Worm (Caenorhabditis elegans) whole organism, L2 larva: ENCODE results near the gene lips-5.
A peak's percentile ranks its signal among the peaks of the same experiment; 100 is the strongest.

ENCODE experiments used
- C34F6.9 ChIP-seq: fragments of 150-350 bp; optimal IDR thresholded peaks from 2 replicates; lab custom pipeline; 2014; ENCODE audit warnings: missing biosample characterization, missing genetic modification characterization
- F13H6.1 ChIP-seq: sonication (generic microtip); optimal IDR thresholded peaks from 2 replicates; lab custom pipeline; 2016; ENCODE audit warnings: missing genetic modification characterization, missing compliant biosample characterization
- R02D3.7 ChIP-seq: fragments of 150-350 bp; optimal IDR thresholded peaks from 2 replicates; lab custom pipeline; 2014; ENCODE audit warnings: missing biosample characterization, missing genetic modification characterization
- alr-1 ChIP-seq: fragments of 150-350 bp; optimal IDR thresholded peaks from 2 replicates; lab custom pipeline; 2014; ENCODE audit warnings: missing biosample characterization, missing genetic modification characterization
- aly-2 ChIP-seq: fragments of 150-350 bp; optimal IDR thresholded peaks from 2 replicates; lab custom pipeline; 2014; ENCODE audit warnings: missing biosample characterization, missing genetic modification characterization
- ceh-82 ChIP-seq: fragments of 150-350 bp; optimal IDR thresholded peaks from 2 replicates; lab custom pipeline; 2014; ENCODE audit warnings: missing biosample characterization, missing genetic modification characterization
- crh-2 ChIP-seq: sonication (generic microtip); optimal IDR thresholded peaks from 2 replicates; lab custom pipeline; 2017; ENCODE audit warnings: missing biosample characterization, missing genetic modification characterization
- egl-27 ChIP-seq: sonication (generic microtip); optimal IDR thresholded peaks from 3 replicates; lab custom pipeline; 2017; ENCODE audit warnings: missing biosample characterization, missing genetic modification reagents, missing genetic modification characterization
- elt-1 ChIP-seq: fragments of 150-350 bp; optimal IDR thresholded peaks from 2 replicates; lab custom pipeline; 2014; ENCODE audit warnings: missing biosample characterization, missing genetic modification characterization
- elt-3 ChIP-seq: sonication (generic microtip); optimal IDR thresholded peaks from 2 replicates; lab custom pipeline; 2017; ENCODE audit warnings: missing biosample characterization, missing genetic modification characterization
- fos-1 ChIP-seq: fragments of 150-350 bp; optimal IDR thresholded peaks from 2 replicates; lab custom pipeline; 2014; ENCODE audit warnings: missing biosample characterization, missing genetic modification characterization
- lin-11 ChIP-seq: fragments of 150-350 bp; sonication (generic microtip); optimal IDR thresholded peaks from 2 replicates; lab custom pipeline; 2014; ENCODE audit warnings: missing biosample characterization, missing genetic modification characterization, inconsistent platforms, mixed read lengths
- lsy-2 ChIP-seq, 2 experiments: fragments of 150-350 bp in 1 of 2; sonication (generic microtip) in 1 of 2; optimal IDR thresholded peaks; 2 replicates each; lab custom pipeline; 2014 to 2017; ENCODE audit warnings: missing biosample characterization in 2 of 2, missing genetic modification characterization in 2 of 2
- mbf-1 ChIP-seq: sonication (generic microtip); optimal IDR thresholded peaks from 2 replicates; lab custom pipeline; 2017; ENCODE audit warnings: missing biosample characterization, missing genetic modification characterization
- mdl-1 ChIP-seq, 2 experiments: fragments of 150-350 bp in 1 of 2; sonication (generic microtip) in 1 of 2; optimal IDR thresholded peaks; 2 replicates each; lab custom pipeline; 2017; ENCODE audit warnings: missing biosample characterization in 2 of 2, missing genetic modification characterization in 2 of 2
- nhr-10 ChIP-seq: sonication (generic microtip); optimal IDR thresholded peaks from 2 replicates; lab custom pipeline; 2017; ENCODE audit warnings: missing biosample characterization, missing genetic modification characterization
- nhr-11 ChIP-seq: fragments of 150-350 bp; optimal IDR thresholded peaks from 2 replicates; lab custom pipeline; 2014; ENCODE audit warnings: missing biosample characterization, missing genetic modification characterization
- nhr-129 ChIP-seq: fragments of 150-350 bp; optimal IDR thresholded peaks from 2 replicates; lab custom pipeline; 2014; ENCODE audit warnings: missing biosample characterization, missing genetic modification characterization
- nhr-21 ChIP-seq: fragments of 150-350 bp; optimal IDR thresholded peaks from 2 replicates; lab custom pipeline; 2014; ENCODE audit warnings: missing biosample characterization, missing genetic modification characterization
- nhr-25 ChIP-seq: fragments of 150-350 bp; sonication (generic microtip); optimal IDR thresholded peaks from 3 replicates; lab custom pipeline; 2014; ENCODE audit warnings: missing biosample characterization, missing genetic modification characterization
- nhr-6 ChIP-seq: fragments of 150-350 bp; optimal IDR thresholded peaks from 2 replicates; lab custom pipeline; 2014; ENCODE audit warnings: missing biosample characterization, missing genetic modification characterization
- nhr-77 ChIP-seq: fragments of 150-350 bp; optimal IDR thresholded peaks from 2 replicates; lab custom pipeline; 2014; ENCODE audit warnings: missing biosample characterization, missing genetic modification characterization
- sem-4 ChIP-seq: fragments of 150-350 bp; optimal IDR thresholded peaks from 2 replicates; lab custom pipeline; 2014; ENCODE audit warnings: missing biosample characterization, missing genetic modification reagents, missing genetic modification characterization
- sma-3 ChIP-seq: sonication (generic microtip); optimal IDR thresholded peaks from 2 replicates; lab custom pipeline; 2016; ENCODE audit warnings: missing genetic modification reagents, missing genetic modification characterization, missing compliant biosample characterization
- sma-9 ChIP-seq, 2 experiments: fragments of 150-350 bp in 1 of 2; sonication (generic microtip) in 1 of 2; optimal IDR thresholded peaks; 2 replicates each; lab custom pipeline; 2014 to 2016; ENCODE audit warnings: missing genetic modification characterization in 2 of 2, mild to moderate bottlenecking in 1 of 2, missing biosample characterization in 1 of 2, missing compliant biosample characterization in 1 of 2, missing genetic modification reagents in 1 of 2, moderate library complexity in 1 of 2
- unc-55 ChIP-seq: fragments of 150-350 bp; sonication (generic microtip); optimal IDR thresholded peaks from 3 replicates; lab custom pipeline; 2014; ENCODE audit warnings: missing biosample characterization, missing genetic modification reagents, missing genetic modification characterization
- zag-1 ChIP-seq: fragments of 150-350 bp; optimal IDR thresholded peaks from 2 replicates; lab custom pipeline; 2014; ENCODE audit warnings: missing biosample characterization, missing genetic modification characterization
- ztf-1 ChIP-seq: fragments of 200-800 bp; sonication (Bioruptor generic); conservative IDR thresholded peaks from 2 replicates; pipeline ENCODE4 v1.3.6; 2022; ENCODE audit warnings: missing genetic modification characterization, missing compliant biosample characterization
- ztf-11 ChIP-seq: sonication (generic microtip); optimal IDR thresholded peaks from 2 replicates; lab custom pipeline; 2017; ENCODE audit warnings: missing biosample characterization, missing genetic modification characterization

The lips-5 gene

ce11 chrIV:11776968-11777467 lies 3.5 kb upstream of the lips-5 start:
- TF ChIP-seq unc-55 (GFP tag; lab: Kevin White, UChicago), result peak; percentile 35
- TF ChIP-seq alr-1 (tag; lab: Kevin White, UChicago), result no peak

- TF ChIP-seq zag-1 (no peak), nhr-11 (no peak), sma-9 (GFP tag; optimal IDR thresholded peaks at IDR 0.05; lab: Kevin White, UChicago) (no peak), sma-9 (tag; optimal IDR thresholded peaks at IDR 0.05; lab: Kevin White, UChicago) (no peak), mbf-1 (no peak), elt-1 (no peak), lsy-2 (tag; optimal IDR thresholded peaks at IDR 0.05; lab: Kevin White, UChicago) (no peak), C34F6.9 (tag; lab: Kevin White, UChicago) (no peak)
These were observed 1.4 kb downstream of the lips-5 start for ce11 chrIV:11772119-11772518.

ce11 chrIV:11771064-11771463 lies 2.5 kb downstream of the lips-5 start:
- TF ChIP-seq ztf-11 (tag; lab: Kevin White, UChicago) (no peak), nhr-10 (tag; lab: Kevin White, UChicago) (no peak), crh-2 (tag; lab: Kevin White, UChicago) (peak; percentile 15), alr-1 (tag; lab: Kevin White, UChicago) (no peak), R02D3.7 (tag; lab: Kevin White, UChicago) (no peak), sma-9 (GFP tag; optimal IDR thresholded peaks at IDR 0.05; lab: Kevin White, UChicago) (peak; percentile 17), sma-9 (tag; optimal IDR thresholded peaks at IDR 0.05; lab: Kevin White, UChicago) (no peak), aly-2 (tag; lab: Kevin White, UChicago) (no peak), mdl-1 (tag; optimal IDR thresholded peaks at IDR 0.05; lab: Kevin White, UChicago) (no peak), mbf-1 (no peak), nhr-21 (no peak), egl-27 (tag; lab: Kevin White, UChicago) (no peak), nhr-6 (tag; lab: Kevin White, UChicago) (no peak), nhr-77 (no peak), fos-1 (peak; percentile 66), zag-1 (no peak), ceh-82 (tag; lab: Kevin White, UChicago) (no peak), lsy-2 (tag; optimal IDR thresholded peaks at IDR 0.05; lab: Kevin White, UChicago) (no peak), elt-3 (tag; lab: Kevin White, UChicago) (no peak)
- TF ChIP-seq, all 48 proteins: peak for 3

ce11 chrIV:11769769-11770168 lies 3.8 kb downstream of the lips-5 start:
- TF ChIP-seq nhr-21 (no peak), sma-9 (GFP tag; optimal IDR thresholded peaks at IDR 0.05; lab: Kevin White, UChicago) (peak; percentile 31), sma-9 (tag; optimal IDR thresholded peaks at IDR 0.05; lab: Kevin White, UChicago) (no peak), nhr-77 (no peak)
- TF ChIP-seq, all 48 proteins: peak for 1

ce11 chrIV:11765507-11765906 lies 8.0 kb downstream of the lips-5 start:
- TF ChIP-seq lsy-2 (tag; optimal IDR thresholded peaks at IDR 0.05; lab: Kevin White, UChicago) (peak; percentile 16 to 65), alr-1 (tag; lab: Kevin White, UChicago) (no peak), F13H6.1 (tag; lab: Kevin White, UChicago) (peak; percentile 55), ztf-1 (GFP tag; lab: Robert Waterston, UW) (no peak), nhr-25 (tag; lab: Kevin White, UChicago) (no peak), zag-1 (peak; percentile 72), nhr-21 (no peak), unc-55 (GFP tag; lab: Kevin White, UChicago) (peak; percentile 60), lin-11 (tag; lab: Kevin White, UChicago) (peak; percentile 70), sma-3 (GFP tag; lab: Kevin White, UChicago) (no peak), sma-9 (GFP tag; optimal IDR thresholded peaks at IDR 0.05; lab: Kevin White, UChicago) (peak; percentile 64), sma-9 (tag; optimal IDR thresholded peaks at IDR 0.05; lab: Kevin White, UChicago) (no peak), mdl-1 (tag; optimal IDR thresholded peaks at IDR 0.05; lab: Kevin White, UChicago) (peak in 1 of 2 experiments; percentile 77), R02D3.7 (tag; lab: Kevin White, UChicago) (no peak), elt-3 (tag; lab: Kevin White, UChicago) (no peak), C34F6.9 (tag; lab: Kevin White, UChicago) (peak; percentile 75), sem-4 (tag; lab: Kevin White, UChicago) (no peak), nhr-129 (tag; lab: Kevin White, UChicago) (peak; percentile 57), egl-27 (tag; lab: Kevin White, UChicago) (peak; percentile 37), crh-2 (tag; lab: Kevin White, UChicago) (peak; percentile 56)
